Worm (Caenorhabditis elegans) whole organism, L4/young adult: ENCODE measurements around the gene H41C03.3.
"Not testable (repeated sequence)": the region's sequence is repeated elsewhere in the genome, so short reads cannot be mapped to it uniquely, and the experiment has no call there.

ENCODE experiments used
- W03F9.2 ChIP-seq: fragments of 150-350 bp; optimal IDR thresholded peaks from 2 replicates; lab custom pipeline; 2014; ENCODE audit warnings: missing biosample characterization, missing genetic modification characterization
- dao-5 ChIP-seq: sonication (generic microtip); optimal IDR thresholded peaks from 2 replicates; lab custom pipeline; 2016; ENCODE audit warnings: missing genotype, missing genetic modification characterization, moderate library complexity, missing compliant biosample characterization
- him-1 ChIP-seq: sonication (generic microtip); optimal IDR thresholded peaks from 2 replicates; lab custom pipeline; 2016; ENCODE audit warnings: missing genotype, missing genetic modification reagents, missing genetic modification characterization, missing compliant biosample characterization

The H41C03.3 gene

ce11 chrII:5876511-5876910, 30.9 kb downstream of the H41C03.3 start, which contains the start of gene F55C12.2:
Gene F55C12.2, plus strand, starts transcription at chrII:5876811.
- TF ChIP-seq W03F9.2 (tag; lab: Kevin White, UChicago); him-1; dao-5 (tag; lab: Kevin White, UChicago): not testable (repeated sequence)

- TF ChIP-seq W03F9.2 (tag; lab: Kevin White, UChicago) (no peak), dao-5 (tag; lab: Kevin White, UChicago) (no peak), him-1 (no peak)
Observed at ce11 chrII:5880677-5881076, 35.1 kb downstream of the H41C03.3 start.

- no peak for TF ChIP-seq him-1
- TF ChIP-seq W03F9.2 (tag; lab: Kevin White, UChicago) = no peak
- no peak for TF ChIP-seq dao-5 (tag; lab: Kevin White, UChicago)
Observed at ce11 chrII:5884252-5884651, 38.7 kb downstream of the H41C03.3 start, which contains the start of gene rfip-1. Gene rfip-1, plus strand, starts transcription at chrII:5884552.

ce11 chrII:5885966-5886621, 40.5 kb downstream of the H41C03.3 start:
- TF ChIP-seq him-1 = no peak
- TF ChIP-seq W03F9.2 (tag; lab: Kevin White, UChicago) = no peak
- TF ChIP-seq dao-5 (tag; lab: Kevin White, UChicago) = no peak

ce11 chrII:5889417-5890139, 44.0 kb downstream of the H41C03.3 start:
- no peak for TF ChIP-seq him-1

- TF ChIP-seq dao-5 (tag; lab: Kevin White, UChicago) (no peak), W03F9.2 (tag; lab: Kevin White, UChicago) (no peak), him-1 (no peak)
Observed at ce11 chrII:5892813-5893212, 47.2 kb downstream of the H41C03.3 start.

ce11 chrII:5895870-5896269, 50.3 kb downstream of the H41C03.3 start, which contains the start of gene F59G1.4:
Gene F59G1.4, plus strand, starts transcription at chrII:5896170.
- TF ChIP-seq him-1 = no peak

- no peak for TF ChIP-seq dao-5 (tag; lab: Kevin White, UChicago)
- TF ChIP-seq him-1 = no peak
- no peak for TF ChIP-seq W03F9.2 (tag; lab: Kevin White, UChicago)
Observed at ce11 chrII:5896512-5896911, 50.9 kb downstream of the H41C03.3 start.

- no peak for TF ChIP-seq W03F9.2 (tag; lab: Kevin White, UChicago)
- no peak for TF ChIP-seq dao-5 (tag; lab: Kevin White, UChicago)
- TF ChIP-seq him-1 = no peak
Observed at ce11 chrII:5899080-5899479, 53.5 kb downstream of the H41C03.3 start.
